Worm (Caenorhabditis elegans) whole organism, mixed stage, embryonic: ENCODE data around the gene flad-1.

ENCODE experiments used
- bed-3 ChIP-seq: fragments of 200-800 bp; sonication (Bioruptor generic); optimal IDR thresholded peaks from 3 replicates; lab custom pipeline; 2018; ENCODE audit warnings: mild to moderate bottlenecking, missing genetic modification characterization, moderate library complexity, missing compliant biosample characterization
- ceh-39 ChIP-seq: fragments of 150-350 bp; optimal IDR thresholded peaks from 2 replicates; lab custom pipeline; 2014; ENCODE audit warnings: missing biosample characterization, missing genetic modification characterization
- ces-1 ChIP-seq: fragments of 150-350 bp; optimal IDR thresholded peaks from 2 replicates; lab custom pipeline; 2014; ENCODE audit warnings: missing biosample characterization, missing genetic modification reagents, missing genetic modification characterization
- drap-1 ChIP-seq: fragments of 200-800 bp; sonication (Bioruptor generic); optimal IDR thresholded peaks from 3 replicates; lab custom pipeline; 2018; ENCODE audit warnings: mild to moderate bottlenecking, missing genetic modification characterization, missing compliant biosample characterization
- lin-13 ChIP-seq: fragments of 150-350 bp; optimal IDR thresholded peaks from 2 replicates; lab custom pipeline; 2014; ENCODE audit warnings: missing biosample characterization, missing genetic modification characterization
- mab-5 ChIP-seq: fragments of 150-350 bp; optimal IDR thresholded peaks from 2 replicates; lab custom pipeline; 2014; ENCODE audit warnings: missing biosample characterization, missing genetic modification characterization
- nhr-2 ChIP-seq: fragments of 150-350 bp; optimal IDR thresholded peaks from 2 replicates; lab custom pipeline; 2014; ENCODE audit warnings: missing biosample characterization, missing genetic modification characterization
- nhr-76 ChIP-seq: sonication (generic microtip); optimal IDR thresholded peaks from 2 replicates; lab custom pipeline; 2017; ENCODE audit warnings: missing biosample characterization, missing genetic modification characterization
- sem-2 ChIP-seq: fragments of 200-800 bp; sonication (Bioruptor generic); optimal IDR thresholded peaks from 2 replicates; lab custom pipeline; 2018; ENCODE audit warnings: mild to moderate bottlenecking, missing genetic modification characterization, missing compliant biosample characterization
- snpc-4 ChIP-seq: fragments of 150-350 bp; optimal IDR thresholded peaks from 2 replicates; lab custom pipeline; 2014; ENCODE audit warnings: missing biosample characterization, missing genetic modification characterization
- unc-39 ChIP-seq: fragments of 150-350 bp; optimal IDR thresholded peaks from 2 replicates; lab custom pipeline; 2014; ENCODE audit warnings: missing biosample characterization, missing genetic modification characterization
- unc-62 ChIP-seq: fragments of 150-350 bp; optimal IDR thresholded peaks from 2 replicates; lab custom pipeline; 2014; ENCODE audit warnings: missing biosample characterization, missing genetic modification reagents, missing genetic modification characterization

ce11 chrII:9935664-9936063 is 8.3 kb upstream of the flad-1 start:
- TF ChIP-seq bed-3 (GFP tag; lab: Kevin White, UChicago) = no peak
- no peak for TF ChIP-seq nhr-2 (tag; lab: Kevin White, UChicago)
- TF ChIP-seq lin-13 (tag; lab: Kevin White, UChicago) = no peak
- no peak for TF ChIP-seq unc-39 (tag; lab: Kevin White, UChicago)
- TF ChIP-seq ceh-39 = no peak
- TF ChIP-seq mab-5 = no peak
- TF ChIP-seq sem-2 (GFP tag; lab: Kevin White, UChicago) = no peak
- TF ChIP-seq drap-1 (GFP tag; lab: Kevin White, UChicago) = no peak
- TF ChIP-seq ces-1 (GFP tag; lab: Kevin White, UChicago) = no peak
- TF ChIP-seq unc-62 = no peak
- TF ChIP-seq snpc-4 (tag; lab: Kevin White, UChicago) = no peak
- no peak for TF ChIP-seq nhr-76 (tag; lab: Kevin White, UChicago)
